Worm (Caenorhabditis elegans): ENCODE data around the gene lin-49.

- TF ChIP-seq skn-1 (tag; optimal IDR thresholded peaks at IDR 0.05), result no peak
- no peak for TF ChIP-seq nhr-12 (tag; optimal IDR thresholded peaks at IDR 0.05)
- TF ChIP-seq nhr-23 (tag; optimal IDR thresholded peaks at IDR 0.05), result no peak
Observed at ce11 chrIV:8611886-8612542, 8.5 kb upstream of the lin-49 start, which contains the start of the genes F42A9.17 and cyp-33E2.

All from whole organism, L2 larva.